Worm (Caenorhabditis elegans) whole organism, L3 larva: ENCODE data around the gene znf-207.

Experiments used
- ceh-28 ChIP-seq: fragments of 150-350 bp; optimal IDR thresholded peaks from 2 replicates; lab custom pipeline; 2014; ENCODE audit warnings: missing biosample characterization, missing genetic modification reagents, missing genetic modification characterization
- ceh-82 ChIP-seq: fragments of 150-350 bp; optimal IDR thresholded peaks from 2 replicates; lab custom pipeline; 2014; ENCODE audit warnings: missing biosample characterization, missing genetic modification characterization
- ceh-9 ChIP-seq: sonication (generic microtip); optimal IDR thresholded peaks from 2 replicates; lab custom pipeline; 2018; ENCODE audit warnings: missing biosample characterization, missing genetic modification characterization
- elt-2 ChIP-seq: sonication (generic microtip); optimal IDR thresholded peaks from 2 replicates; lab custom pipeline; 2016; ENCODE audit warnings: missing genetic modification reagents, mild to moderate bottlenecking, missing genetic modification characterization, missing compliant biosample characterization
- fos-1 ChIP-seq: fragments of 150-350 bp; optimal IDR thresholded peaks from 2 replicates; lab custom pipeline; 2014; ENCODE audit warnings: missing biosample characterization, missing genetic modification characterization
- lin-15B ChIP-seq: fragments of 150-350 bp; optimal IDR thresholded peaks from 2 replicates; lab custom pipeline; 2014; ENCODE audit warnings: missing biosample characterization, missing genetic modification characterization
- nfya-1 ChIP-seq: sonication (generic microtip); optimal IDR thresholded peaks from 2 replicates; lab custom pipeline; 2017; ENCODE audit warnings: missing genetic modification characterization, mild to moderate bottlenecking, missing compliant biosample characterization, antibody characterized with exemption, moderate library complexity; ENCODE audit not compliant: insufficient read depth
- nhr-11 ChIP-seq: fragments of 150-350 bp; optimal IDR thresholded peaks from 2 replicates; lab custom pipeline; 2014; ENCODE audit warnings: missing biosample characterization, missing genetic modification characterization
- nhr-76 ChIP-seq: fragments of 150-350 bp; sonication (generic microtip); optimal IDR thresholded peaks from 5 replicates; lab custom pipeline; 2014; ENCODE audit warnings: missing biosample characterization, missing genetic modification characterization
- pha-4 ChIP-seq: fragments of 150-350 bp; optimal IDR thresholded peaks from 2 replicates; lab custom pipeline; 2014; ENCODE audit warnings: missing biosample characterization, missing genetic modification reagents, missing genetic modification characterization
- unc-39 ChIP-seq: sonication (generic microtip); optimal IDR thresholded peaks from 4 replicates; lab custom pipeline; 2017; ENCODE audit warnings: missing biosample characterization, missing genetic modification characterization
- unc-62 ChIP-seq: fragments of 150-350 bp; sonication (generic microtip); optimal IDR thresholded peaks from 4 replicates; lab custom pipeline; 2014; ENCODE audit warnings: missing biosample characterization, missing genetic modification reagents, missing genetic modification characterization

DNA sequence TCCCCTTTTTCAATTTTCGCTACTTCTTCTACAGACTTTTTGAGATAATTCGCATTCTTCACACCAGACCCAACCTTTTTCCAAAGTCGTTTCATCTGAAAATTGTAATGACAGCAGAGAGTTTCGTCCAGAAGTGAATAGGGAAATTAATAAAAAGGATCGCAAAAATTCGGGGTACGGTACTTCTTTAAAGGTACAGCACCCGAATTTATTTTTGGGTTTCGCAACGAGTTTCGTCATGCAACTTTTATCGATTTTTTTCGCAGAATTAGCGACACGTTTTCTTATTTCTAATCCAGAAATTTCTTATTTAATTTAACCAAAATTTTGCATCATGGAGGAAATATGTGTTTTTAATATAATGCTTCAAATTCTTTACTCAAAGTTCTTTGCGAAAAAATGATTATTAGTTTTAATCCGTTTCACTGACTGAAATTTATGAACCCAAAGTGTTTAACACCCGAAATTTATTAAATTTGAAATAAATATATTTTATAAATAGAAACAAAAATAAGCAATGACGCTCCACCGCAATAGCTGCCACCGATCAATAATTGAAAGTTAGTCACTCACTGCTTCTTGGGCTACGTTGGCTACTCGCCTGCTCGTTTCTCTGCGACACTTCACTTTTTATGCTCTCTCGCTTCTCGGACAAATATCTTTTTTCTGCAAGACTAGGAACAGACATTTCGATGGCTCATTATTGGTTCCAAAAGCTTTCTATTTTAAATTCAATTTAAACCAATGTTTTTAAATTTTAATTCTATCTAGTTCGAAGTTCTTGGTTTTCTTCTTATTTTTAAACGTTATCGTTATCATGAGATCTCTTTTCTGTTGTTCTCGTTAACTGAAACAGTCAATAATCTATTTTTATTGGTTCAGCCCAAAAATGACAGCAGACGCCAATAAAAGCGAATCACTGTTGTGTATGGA is 12.4 kb upstream of the znf-207 start, which contains the start of the genes B0035.15 and dnj-1:
- no peak for TF ChIP-seq unc-62 (GFP tag; lab: Kevin White, UChicago)
- TF ChIP-seq ceh-82: no peak
- no peak for TF ChIP-seq ceh-9 (tag; lab: Kevin White, UChicago)
- TF ChIP-seq ceh-28 (tag; lab: Kevin White, UChicago): peak; percentile 57
- no peak for TF ChIP-seq nhr-76 (tag; lab: Kevin White, UChicago)
- no peak for TF ChIP-seq fos-1
- TF ChIP-seq nhr-11 (tag; lab: Kevin White, UChicago): no peak
- TF ChIP-seq nfya-1 (tag; lab: Kevin White, UChicago): peak; percentile 74
- no peak for TF ChIP-seq unc-39 (tag; lab: Kevin White, UChicago)
- peak; percentile 63 for TF ChIP-seq pha-4 (tag; lab: Kevin White, UChicago)
- TF ChIP-seq lin-15B (tag; lab: Kevin White, UChicago): peak; percentile 73
- peak; percentile 7 for TF ChIP-seq elt-2 (tag; lab: Kevin White, UChicago)
